Fruit fly (Drosophila melanogaster) whole organism, wandering third instar larva: ENCODE results near the gene Scgalpha.

Experiments
- Abd-B ChIP-seq: fragments of >200 bp; optimal IDR thresholded peaks from 2 replicates; lab custom pipeline; 2017; ENCODE audit warnings: missing biosample characterization, missing genetic modification characterization
- CG32264 ChIP-seq: fragments of 200-800 bp; sonication (Bioruptor generic); optimal IDR thresholded peaks from 2 replicates; lab custom pipeline; 2016; ENCODE audit warnings: missing biosample characterization, missing genetic modification characterization
- Dfd ChIP-seq: fragments of >200 bp; optimal IDR thresholded peaks from 2 replicates; lab custom pipeline; 2017; ENCODE audit warnings: missing biosample characterization, missing genetic modification characterization
- Dif ChIP-seq: fragments of 200-275, 200-300 bp; sonication (Bioruptor generic); optimal IDR thresholded peaks from 2 replicates; lab custom pipeline; 2018; ENCODE audit warnings: missing biosample characterization, missing genetic modification characterization; ENCODE audit not compliant: partially characterized antibody
- Hnf4 ChIP-seq: fragments of 200-800 bp; sonication (Bioruptor generic); optimal IDR thresholded peaks from 2 replicates; lab custom pipeline; 2016; ENCODE audit warnings: missing biosample characterization, mild to moderate bottlenecking, missing genetic modification characterization
- Jra ChIP-seq: sonication (Bioruptor generic); optimal IDR thresholded peaks from 2 replicates; lab custom pipeline; 2016; ENCODE audit warnings: missing biosample characterization, missing genetic modification characterization
- Mio ChIP-seq: sonication (Bioruptor generic); optimal IDR thresholded peaks from 2 replicates; lab custom pipeline; 2016; ENCODE audit warnings: missing biosample characterization, missing genetic modification characterization
- Myc ChIP-seq: fragments of >200 bp; optimal IDR thresholded peaks from 2 replicates; lab custom pipeline; 2017
- N ChIP-seq: fragments of >200 bp; optimal IDR thresholded peaks from 2 replicates; lab custom pipeline; 2018; ENCODE audit warnings: missing biosample characterization, missing external identifiers, missing genetic modification characterization
- OdsH ChIP-seq: fragments of 200-800 bp; sonication (Bioruptor generic); optimal IDR thresholded peaks from 2 replicates; lab custom pipeline; 2016; ENCODE audit warnings: missing biosample characterization, mild to moderate bottlenecking, missing genetic modification characterization
- Sp1 ChIP-seq: fragments of 200-800 bp; sonication (Bioruptor generic); optimal IDR thresholded peaks from 3 replicates; lab custom pipeline; 2019; ENCODE audit warnings: missing biosample characterization, mild to moderate bottlenecking, missing genetic modification characterization, moderate library complexity
- br ChIP-seq: fragments of 200-800 bp; sonication (Bioruptor generic); optimal IDR thresholded peaks from 2 replicates; lab custom pipeline; 2016; ENCODE audit warnings: missing biosample characterization, missing genetic modification characterization
- dl ChIP-seq, 2 experiments: fragments of 175-275, 200-275 bp in 1 of 2; fragments of 200-275 bp in 1 of 2; sonication (Bioruptor generic); optimal IDR thresholded peaks; lab custom pipeline; 2018; ENCODE audit warnings: mild to moderate bottlenecking in 2 of 2, missing biosample characterization in 2 of 2, missing genetic modification characterization in 2 of 2, moderate library complexity in 2 of 2; ENCODE audit not compliant: partially characterized antibody in 2 of 2, insufficient read depth in 1 of 2
- dsf ChIP-seq: sonication (Bioruptor generic); optimal IDR thresholded peaks from 2 replicates; lab custom pipeline; 2016; ENCODE audit warnings: missing biosample characterization, missing genetic modification characterization, borderline replicate concordance
- ey ChIP-seq: fragments of 200-800 bp; sonication (Bioruptor generic); optimal IDR thresholded peaks from 2 replicates; lab custom pipeline; 2016; ENCODE audit warnings: missing biosample characterization, missing genetic modification characterization
- foxo ChIP-seq, 2 experiments: fragments of 200-800 bp; sonication (Bioruptor generic); optimal IDR thresholded peaks; 2 replicates in 1 of 2; 3 replicates in 1 of 2; lab custom pipeline; 2016 to 2017; ENCODE audit warnings: missing biosample characterization in 2 of 2, missing genetic modification characterization in 2 of 2
- fru ChIP-seq: fragments of 200-800 bp; sonication (Bioruptor generic); optimal IDR thresholded peaks from 3 replicates; lab custom pipeline; 2016; ENCODE audit warnings: missing biosample characterization, mild to moderate bottlenecking, missing genetic modification characterization
- h ChIP-seq: fragments of 200-800 bp; sonication (Bioruptor generic); optimal IDR thresholded peaks from 3 replicates; lab custom pipeline; 2016; ENCODE audit warnings: missing biosample characterization, mild to moderate bottlenecking, missing genetic modification characterization
- jim ChIP-seq: fragments of 175-275, 200-325 bp; sonication (Bioruptor generic); optimal IDR thresholded peaks from 2 replicates; lab custom pipeline; 2016; ENCODE audit warnings: missing biosample characterization, mild to moderate bottlenecking, missing genetic modification characterization
- pan ChIP-seq: fragments of >200 bp; optimal IDR thresholded peaks from 2 replicates; lab custom pipeline; 2017
- psq ChIP-seq: fragments of 200-800 bp; sonication (Bioruptor generic); optimal IDR thresholded peaks from 3 replicates; lab custom pipeline; 2017; ENCODE audit warnings: missing biosample characterization, mild to moderate bottlenecking, missing genetic modification characterization, moderate library complexity
- sage ChIP-seq: fragments of 200-800 bp; sonication (Bioruptor generic); optimal IDR thresholded peaks from 2 replicates; lab custom pipeline; 2016; ENCODE audit warnings: missing biosample characterization, mild to moderate bottlenecking, missing genetic modification characterization
- sv ChIP-seq: fragments of 200-800 bp; sonication (Bioruptor generic); optimal IDR thresholded peaks from 3 replicates; lab custom pipeline; 2016; ENCODE audit warnings: missing biosample characterization, missing genetic modification characterization
- usp ChIP-seq: fragments of >200 bp; optimal IDR thresholded peaks from 2 replicates; lab custom pipeline; 2017; ENCODE audit warnings: missing biosample characterization, missing genetic modification characterization

Scgalpha gene

DNA sequence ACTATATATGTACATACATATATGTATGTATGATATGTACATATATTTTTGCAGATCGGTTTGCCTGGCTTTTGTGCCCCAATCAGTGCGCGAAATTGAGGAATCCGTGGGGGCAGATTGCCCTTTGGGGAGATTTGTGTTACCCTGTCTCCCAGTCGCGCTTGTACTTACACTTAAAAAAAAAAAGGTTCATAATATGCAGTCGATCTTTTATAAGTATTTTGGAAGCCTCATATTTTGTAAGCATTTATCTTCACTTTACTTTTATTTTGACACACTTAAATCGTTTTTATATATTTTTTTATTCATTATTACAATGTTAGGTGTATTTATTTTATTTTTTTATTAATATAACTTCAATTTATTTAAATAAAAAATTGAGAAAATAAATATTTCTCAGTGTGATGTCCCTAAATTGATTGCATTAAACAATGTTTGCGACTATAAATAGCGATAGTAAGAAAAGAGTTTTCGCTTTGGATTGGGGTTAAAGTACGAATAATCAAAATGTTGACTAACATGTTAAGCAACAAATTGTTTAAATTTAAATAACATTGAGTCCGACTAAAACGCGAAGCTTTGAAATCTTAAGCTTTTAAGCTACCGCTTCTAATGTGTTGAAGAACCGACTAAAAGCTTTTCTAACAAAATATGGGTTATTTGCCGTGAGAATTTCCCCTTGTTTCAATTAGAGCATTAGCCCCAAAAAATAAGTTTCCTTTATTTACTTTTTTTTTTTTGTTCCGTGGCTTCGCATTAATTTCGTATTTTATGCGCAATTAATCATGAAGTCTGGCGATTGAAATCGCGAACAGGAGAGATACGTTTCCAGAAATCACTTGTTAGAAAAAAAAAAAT lies 23.4 kb downstream of the Scgalpha start (continued):
- TF ChIP-seq Hnf4 (GFP tag; lab: Kevin White, UChicago) = no peak

DNA sequence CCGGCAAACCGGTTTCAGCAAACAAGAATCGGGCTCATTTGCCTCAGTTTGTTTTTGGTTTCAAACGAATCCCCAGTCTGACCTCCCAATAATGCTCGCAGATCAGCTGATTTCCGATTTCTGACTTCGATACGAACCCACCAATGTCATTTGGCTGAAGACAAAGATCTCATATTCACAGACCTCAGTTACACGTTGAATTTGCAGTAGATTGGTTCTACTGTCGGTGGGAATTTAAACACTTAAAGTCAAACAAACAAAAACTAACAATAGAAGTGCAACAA lies 24.0 kb downstream of the Scgalpha start, which contains the start of gene CG14275:
Gene CG14275 (plus strand): TSS at position 185 of the 284 bp plus-strand sequence.
- no peak for TF ChIP-seq CG32264 (GFP tag; lab: Kevin White, UChicago)
- no peak for TF ChIP-seq br (GFP tag; lab: Kevin White, UChicago)
- TF ChIP-seq Dif = no peak
- no peak for TF ChIP-seq usp (GFP tag; lab: Kevin White, UChicago)
- TF ChIP-seq Sp1 (GFP tag; lab: Kevin White, UChicago) = no peak

DNA sequence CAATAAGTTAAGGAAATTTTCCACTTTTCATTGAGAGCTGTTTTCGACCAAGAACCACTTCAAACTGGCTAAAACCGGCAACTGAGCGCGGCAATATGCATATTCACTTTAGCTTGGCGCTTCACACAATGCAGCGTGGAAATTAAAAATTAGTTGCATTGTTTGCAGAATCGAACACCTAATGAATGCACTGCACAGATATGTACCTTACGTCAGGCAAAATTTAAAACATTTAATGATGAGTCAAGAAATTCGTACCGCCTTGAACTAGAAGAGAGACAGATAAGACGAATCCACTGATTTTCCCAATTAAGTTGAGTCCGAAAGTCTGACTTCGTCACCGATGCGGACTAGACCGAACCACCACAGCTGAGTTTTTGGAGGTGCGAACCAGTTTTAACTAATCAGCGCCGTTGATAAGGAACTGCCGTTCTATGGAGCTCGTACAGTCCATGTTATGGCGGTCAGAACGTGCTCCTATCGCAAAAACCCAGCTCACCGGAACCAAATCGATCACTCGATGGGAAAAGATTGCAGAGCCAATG lies 24.6 kb downstream of the Scgalpha start:
- no peak for TF ChIP-seq N (GFP tag; lab: Kevin White, UChicago)
- TF ChIP-seq jim (GFP tag; lab: Kevin White, UChicago) = no peak
- TF ChIP-seq dl (GFP tag; optimal IDR thresholded peaks at IDR 0.05; lab: Kevin White, UChicago; ENCODE audit: insufficient read depth in 1 of 2, partially characterized antibody in 2 of 2) = no peak
- TF ChIP-seq OdsH = no peak
- TF ChIP-seq Jra (GFP tag; lab: Kevin White, UChicago) = no peak
- TF ChIP-seq h (GFP tag; lab: Kevin White, UChicago) = no peak
- no peak for TF ChIP-seq Abd-B (GFP tag; lab: Kevin White, UChicago)
- no peak for TF ChIP-seq dsf
- TF ChIP-seq sage (GFP tag; lab: Kevin White, UChicago) = no peak
- TF ChIP-seq Mio (GFP tag; lab: Kevin White, UChicago) = no peak
- TF ChIP-seq Myc (lab: Kevin White, UChicago) = no peak

DNA sequence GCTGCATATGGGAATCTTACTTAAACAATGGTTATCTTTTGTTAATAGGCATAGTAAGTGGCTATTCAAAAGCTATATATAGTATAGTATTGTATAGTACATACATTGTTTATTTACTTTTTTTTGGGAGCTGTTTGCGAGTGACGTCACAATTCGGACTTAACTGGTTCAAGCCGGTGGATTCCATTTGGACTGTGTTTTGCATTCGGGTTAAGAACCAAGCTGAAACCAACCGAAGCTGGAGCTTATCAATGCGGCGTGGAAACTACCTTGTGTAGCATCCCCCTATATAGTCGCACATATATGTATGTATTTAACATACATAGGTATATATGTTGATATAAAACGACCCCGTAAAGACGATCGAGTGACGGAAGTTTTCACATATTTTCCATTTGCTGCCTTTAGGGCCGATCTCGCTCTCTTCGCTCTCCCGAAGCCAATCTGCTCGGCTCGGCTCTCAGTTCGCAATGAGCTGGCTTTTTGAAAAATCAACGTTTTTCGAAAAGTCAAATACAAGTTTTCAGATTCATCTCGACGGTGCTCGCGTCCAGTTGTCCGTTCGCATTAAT lies 25.4 kb downstream of the Scgalpha start:
- TF ChIP-seq ey = no peak
- no peak for TF ChIP-seq sv (GFP tag; lab: Kevin White, UChicago)

DNA sequence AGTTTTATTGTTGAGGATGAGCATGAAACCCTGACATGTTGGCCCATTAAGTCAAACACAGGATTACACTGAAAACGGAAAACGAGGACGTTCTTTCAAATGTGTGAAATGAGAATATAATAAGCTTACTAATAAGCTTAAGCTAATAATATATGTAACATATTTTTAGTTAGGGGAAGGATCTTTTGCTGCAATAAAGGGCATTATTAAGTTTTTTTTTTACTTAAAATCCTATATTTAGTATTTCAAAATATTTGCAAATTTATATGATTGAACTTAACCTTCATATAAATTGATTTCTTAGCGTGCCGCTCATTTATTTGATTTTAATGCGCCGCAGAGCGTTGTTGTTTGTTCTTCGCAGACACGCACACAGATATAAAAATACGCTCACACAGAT lies 30.0 kb downstream of the Scgalpha start:
- TF ChIP-seq OdsH (no peak), Hnf4 (GFP tag; lab: Kevin White, UChicago) (no peak), dl (GFP tag; optimal IDR thresholded peaks at IDR 0.05; lab: Kevin White, UChicago; ENCODE audit: insufficient read depth in 1 of 2, partially characterized antibody in 2 of 2) (no peak), fru (GFP tag; lab: Kevin White, UChicago) (no peak), pan (lab: Kevin White, UChicago) (no peak), psq (GFP tag; lab: Kevin White, UChicago) (no peak), N (GFP tag; lab: Kevin White, UChicago) (no peak), Mio (GFP tag; lab: Kevin White, UChicago) (no peak), Myc (lab: Kevin White, UChicago) (no peak), br (GFP tag; lab: Kevin White, UChicago) (no peak), Dif (no peak), foxo (GFP tag; optimal IDR thresholded peaks at IDR 0.05; lab: Kevin White, UChicago) (no peak)

DNA sequence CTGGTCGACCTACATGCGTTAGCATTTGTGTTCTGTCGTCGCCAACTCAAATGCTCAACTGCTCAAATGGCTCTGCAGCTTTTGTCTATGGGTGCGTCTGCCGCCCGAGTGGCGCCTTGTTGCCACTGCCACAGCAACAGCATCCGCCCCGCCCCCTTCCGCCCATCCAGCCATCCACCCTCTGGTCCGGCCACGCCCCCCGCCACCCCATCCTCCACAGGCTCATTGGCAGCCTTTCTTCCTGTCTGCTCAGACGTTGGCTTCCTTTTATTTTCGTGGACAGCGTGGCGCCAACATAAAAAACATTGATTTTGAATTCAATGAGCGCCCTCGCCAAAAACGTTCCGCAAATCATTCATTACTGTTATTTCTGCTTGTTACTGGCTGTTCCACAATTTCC lies 30.4 kb downstream of the Scgalpha start:
- TF ChIP-seq Dfd (GFP tag; lab: Kevin White, UChicago) = peak; percentile 97
- no peak for TF ChIP-seq Abd-B (GFP tag; lab: Kevin White, UChicago)

DNA sequence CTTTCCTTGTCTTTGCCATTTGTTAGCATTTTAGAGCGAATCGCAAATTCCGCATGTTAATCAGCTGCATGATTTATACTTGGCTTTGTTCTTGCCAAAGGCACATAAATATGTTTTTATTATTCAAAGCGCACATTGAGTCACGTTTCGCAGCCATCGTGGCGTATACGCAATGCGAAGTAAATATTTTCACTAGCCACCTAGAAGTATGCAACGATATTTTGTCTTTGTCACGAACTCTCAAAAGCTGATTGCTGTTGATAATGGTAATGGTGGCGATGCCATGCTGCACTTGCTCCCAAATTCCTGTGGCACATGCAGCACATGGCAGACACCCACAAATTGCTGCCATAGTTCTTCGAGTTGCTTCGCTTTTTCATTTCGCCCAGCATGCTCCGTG lies 31.5 kb downstream of the Scgalpha start:
- no peak for TF ChIP-seq sv (GFP tag; lab: Kevin White, UChicago)
- TF ChIP-seq Dif = peak; percentile 76
- no peak for TF ChIP-seq Mio (GFP tag; lab: Kevin White, UChicago)
- no peak for TF ChIP-seq Abd-B (GFP tag; lab: Kevin White, UChicago)
- TF ChIP-seq psq (GFP tag; lab: Kevin White, UChicago) = no peak
- TF ChIP-seq foxo (GFP tag; optimal IDR thresholded peaks at IDR 0.05; lab: Kevin White, UChicago) = no peak
- TF ChIP-seq Myc (lab: Kevin White, UChicago) = peak; percentile 2
